Fruit fly (Drosophila melanogaster): ENCODE data around the gene CG33673.

DNA sequence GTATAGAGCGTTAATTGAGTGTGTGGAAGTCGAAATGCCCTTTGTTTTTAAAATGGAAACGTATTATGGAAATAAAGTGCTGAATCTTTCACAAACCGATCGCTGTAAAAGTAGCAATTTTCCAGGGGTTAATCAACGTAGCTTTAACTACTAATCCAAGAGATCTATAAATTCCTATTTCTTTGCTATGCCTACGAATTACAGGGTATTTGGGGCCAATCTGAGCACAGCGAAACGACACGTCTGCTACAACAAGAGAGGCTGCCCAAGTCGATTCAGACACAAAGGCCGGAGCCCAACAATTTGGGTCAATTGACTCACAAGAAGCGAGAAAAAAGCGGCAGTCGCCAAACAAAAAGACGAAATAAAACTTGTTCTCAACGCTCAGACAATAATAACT is 39.4 kb downstream of the CG33673 start:
- TF ChIP-seq toe (GFP tag; optimal IDR thresholded peaks at IDR 0.05) (no peak), CG5204 (GFP tag; optimal IDR thresholded peaks at IDR 0.05) (no peak), kay (GFP tag; ENCODE audit: borderline replicate concordance) (no peak), Hr96 (GFP tag; optimal IDR thresholded peaks at IDR 0.05) (no peak), ovo (GFP tag; optimal IDR thresholded peaks at IDR 0.05) (no peak), Crg-1 (GFP tag; optimal IDR thresholded peaks at IDR 0.05) (no peak), cnc (optimal IDR thresholded peaks at IDR 0.05) (no peak), CG14711 (tag; optimal IDR thresholded peaks at IDR 0.05) (no peak), Clk (GFP tag; optimal IDR thresholded peaks at IDR 0.05) (no peak)

Data from whole organism, adult.